Worm (Caenorhabditis elegans) whole organism, early embryonic: ENCODE results near the gene clec-238.

ENCODE experiments used
- ama-1 ChIP-seq: fragments of 150-350 bp; optimal IDR thresholded peaks from 2 replicates; lab custom pipeline; 2014
- flt-1 ChIP-seq: fragments of 200-800 bp; sonication (Bioruptor generic); IDR thresholded peaks from 2 replicates; pipeline ENCODE4 v1.3.6; 2022; ENCODE audit warnings: missing genetic modification characterization, missing compliant biosample characterization
- hmg-4 ChIP-seq: fragments of 200-800 bp; sonication (Bioruptor generic); optimal IDR thresholded peaks from 2 replicates; lab custom pipeline; 2018; ENCODE audit warnings: mild to moderate bottlenecking, missing genetic modification characterization, missing compliant biosample characterization
- pes-1 ChIP-seq: fragments of 200-800 bp; sonication (Bioruptor generic); IDR thresholded peaks from 2 replicates; pipeline ENCODE4 v1.3.6; 2022; ENCODE audit warnings: missing genetic modification reagents, missing genetic modification characterization, missing compliant biosample characterization
- scrt-1 ChIP-seq: fragments of 200-800 bp; sonication (Bioruptor generic); IDR thresholded peaks from 2 replicates; pipeline ENCODE4 v1.3.6; 2022; ENCODE audit warnings: missing genetic modification characterization, missing compliant biosample characterization

DNA sequence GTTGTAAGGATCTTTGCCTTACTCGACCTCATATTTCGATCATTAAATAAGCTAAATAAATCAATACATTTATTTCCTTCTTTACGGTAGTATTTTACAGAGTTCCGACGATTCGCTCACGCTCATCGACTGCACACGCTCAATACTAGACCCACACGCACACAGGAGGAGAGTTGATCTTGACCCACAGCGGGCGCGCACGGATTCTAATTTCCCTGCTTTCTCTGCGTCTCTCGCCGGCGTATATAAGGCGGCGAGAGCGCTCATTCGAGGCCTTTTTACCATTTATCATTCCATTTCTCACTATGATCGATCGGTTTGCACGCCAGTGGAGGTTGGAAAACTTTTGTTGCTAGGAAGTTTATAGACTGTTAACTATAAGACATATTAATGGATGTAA is 1.6 kb upstream of the clec-238 start:
- no peak for TF ChIP-seq ama-1
- TF ChIP-seq flt-1 (GFP tag; lab: Robert Waterston, UW) = no peak
- no peak for TF ChIP-seq scrt-1
- TF ChIP-seq pes-1 (GFP tag; lab: Robert Waterston, UW) = no peak
- no peak for TF ChIP-seq hmg-4 (GFP tag; lab: Kevin White, UChicago)
